Worm (Caenorhabditis elegans) whole organism, L3 larva: ENCODE results near the gene irld-49.

Experiments
- aly-2 ChIP-seq: fragments of 150-350 bp; optimal IDR thresholded peaks from 2 replicates; lab custom pipeline; 2014; ENCODE audit warnings: missing biosample characterization, missing genetic modification characterization
- ceh-28 ChIP-seq: fragments of 150-350 bp; optimal IDR thresholded peaks from 2 replicates; lab custom pipeline; 2014; ENCODE audit warnings: missing biosample characterization, missing genetic modification reagents, missing genetic modification characterization
- ceh-82 ChIP-seq: fragments of 150-350 bp; optimal IDR thresholded peaks from 2 replicates; lab custom pipeline; 2014; ENCODE audit warnings: missing biosample characterization, missing genetic modification characterization
- ceh-9 ChIP-seq: sonication (generic microtip); optimal IDR thresholded peaks from 2 replicates; lab custom pipeline; 2018; ENCODE audit warnings: missing biosample characterization, missing genetic modification characterization
- fos-1 ChIP-seq: fragments of 150-350 bp; optimal IDR thresholded peaks from 2 replicates; lab custom pipeline; 2014; ENCODE audit warnings: missing biosample characterization, missing genetic modification characterization
- nfya-1 ChIP-seq: sonication (generic microtip); optimal IDR thresholded peaks from 2 replicates; lab custom pipeline; 2017; ENCODE audit warnings: missing genetic modification characterization, mild to moderate bottlenecking, missing compliant biosample characterization, antibody characterized with exemption, moderate library complexity; ENCODE audit not compliant: insufficient read depth
- nhr-12 ChIP-seq: fragments of 150-350 bp; optimal IDR thresholded peaks from 2 replicates; lab custom pipeline; 2014; ENCODE audit warnings: missing biosample characterization, missing genetic modification characterization
- nhr-23 ChIP-seq: fragments of 150-350 bp; optimal IDR thresholded peaks from 2 replicates; lab custom pipeline; 2014; ENCODE audit warnings: missing biosample characterization, missing genetic modification reagents, missing genetic modification characterization
- nhr-67 ChIP-seq: fragments of 150-350 bp; optimal IDR thresholded peaks from 2 replicates; lab custom pipeline; 2014; ENCODE audit warnings: missing biosample characterization, missing genetic modification characterization
- nhr-76 ChIP-seq: fragments of 150-350 bp; sonication (generic microtip); optimal IDR thresholded peaks from 5 replicates; lab custom pipeline; 2014; ENCODE audit warnings: missing biosample characterization, missing genetic modification characterization
- pha-4 ChIP-seq: fragments of 150-350 bp; optimal IDR thresholded peaks from 2 replicates; lab custom pipeline; 2014; ENCODE audit warnings: missing biosample characterization, missing genetic modification reagents, missing genetic modification characterization
- snpc-4 ChIP-seq: fragments of 150-350 bp; optimal IDR thresholded peaks from 2 replicates; lab custom pipeline; 2014; ENCODE audit warnings: missing biosample characterization, missing genetic modification characterization
- unc-62 ChIP-seq: fragments of 150-350 bp; sonication (generic microtip); optimal IDR thresholded peaks from 4 replicates; lab custom pipeline; 2014; ENCODE audit warnings: missing biosample characterization, missing genetic modification reagents, missing genetic modification characterization
- ztf-4 ChIP-seq: fragments of 150-350 bp; optimal IDR thresholded peaks from 2 replicates; lab custom pipeline; 2014; ENCODE audit warnings: missing biosample characterization, missing genetic modification characterization

DNA sequence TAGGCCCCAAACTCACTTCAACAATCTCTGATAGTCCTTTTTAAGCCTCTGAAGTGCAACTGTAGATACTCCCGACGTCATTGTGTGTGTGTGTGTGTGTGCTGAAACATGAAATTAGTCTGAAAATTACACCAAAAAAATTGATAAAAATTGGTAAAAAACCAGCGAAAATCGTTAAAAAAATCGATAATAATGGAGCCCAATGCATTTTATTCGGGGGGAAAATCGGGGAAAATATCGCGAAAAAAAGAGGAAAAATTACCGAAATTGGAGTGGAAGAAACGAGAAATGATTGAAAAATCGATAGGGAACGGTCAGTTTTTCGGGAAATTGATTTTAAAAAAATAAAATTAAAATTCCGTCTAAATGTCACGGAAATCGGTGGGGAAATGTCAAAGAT, 43.7 kb upstream of the irld-49 start, which contains the start of gene ubc-26:
- TF ChIP-seq ztf-4 (tag; lab: Kevin White, UChicago) (no peak), pha-4 (tag; lab: Kevin White, UChicago) (no peak), nfya-1 (tag; lab: Kevin White, UChicago) (no peak), nhr-23 (tag; lab: Kevin White, UChicago) (no peak), nhr-76 (no peak), ceh-9 (tag; lab: Kevin White, UChicago) (no peak), fos-1 (tag; lab: Kevin White, UChicago) (no peak), ceh-28 (tag; lab: Kevin White, UChicago) (no peak), ceh-82 (tag; lab: Kevin White, UChicago) (no peak), snpc-4 (tag; lab: Kevin White, UChicago) (no peak), unc-62 (GFP tag; lab: Kevin White, UChicago) (no peak), nhr-12 (no peak), nhr-67 (tag; lab: Kevin White, UChicago) (no peak), aly-2 (no peak)
